In the genomic region with DNA sequence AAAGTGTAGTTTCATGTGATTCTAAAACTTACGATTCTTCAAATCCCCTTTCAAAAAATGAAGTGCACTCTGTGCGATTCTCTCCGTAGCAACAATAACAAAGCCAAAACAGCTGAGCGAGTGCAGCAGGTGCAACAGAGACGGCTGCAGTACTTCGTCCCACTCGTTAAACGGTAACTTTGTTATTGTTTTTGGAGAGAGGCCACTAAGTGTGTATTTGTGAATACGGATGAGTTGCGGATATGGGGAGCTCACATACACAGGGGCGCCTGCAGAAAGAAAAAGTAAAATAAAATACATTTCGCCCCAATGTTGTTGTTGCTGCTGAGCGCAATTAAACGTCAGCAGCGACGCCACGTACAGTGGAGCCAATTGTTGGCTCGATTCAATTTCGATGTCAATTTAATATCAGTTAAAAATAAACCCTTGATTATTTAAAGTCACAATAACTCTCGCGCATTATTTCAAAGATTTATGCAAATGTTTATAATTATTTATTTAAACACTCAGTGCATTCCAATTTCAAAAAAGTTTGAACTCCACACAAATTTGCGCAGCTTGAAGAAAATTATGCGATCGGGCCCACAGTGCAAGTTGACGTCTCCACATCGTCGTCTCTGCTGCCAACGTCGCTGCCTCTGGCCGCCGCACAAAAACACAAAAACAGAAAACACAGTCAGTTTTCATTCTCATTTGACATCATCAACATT, we compare ENCODE assay signal across 1 fruit fly cellular context.
TF ChIP-seq lines count a peak whose summit lies in the region.

No protein-coding gene starts in this region.

TF ChIP-seq in whole organism, embryonic, 481 proteins besides CTCF, POLR2A, EP300 and RAD21 (continued from another document and continues in another):
- TF ChIP-seq vvl (GFP tag; IDR thresholded peaks at IDR 0.05; lab: Robert Waterston, UW) (peak; percentile 97), nerfin-1 (tag; optimal IDR thresholded peaks at IDR 0.05; lab: Kevin White, UChicago) (peak; percentile 97), repo (GFP tag; optimal IDR thresholded peaks at IDR 0.05; lab: Kevin White, UChicago) (peak; percentile 88), Sox100B (GFP tag; optimal IDR thresholded peaks at IDR 0.05; lab: Kevin White, UChicago) (peak; percentile 99), Dfd (GFP tag; optimal IDR thresholded peaks at IDR 0.05; lab: Kevin White, UChicago) (no peak), pros (GFP tag; optimal IDR thresholded peaks at IDR 0.05; lab: Kevin White, UChicago) (peak; percentile 83), ATbp (GFP tag; optimal IDR thresholded peaks at IDR 0.05; lab: Kevin White, UChicago) (peak; percentile 98), crol (GFP tag; IDR thresholded peaks at IDR 0.05; lab: Robert Waterston, UW) (peak; percentile 63), tup (GFP tag; optimal IDR thresholded peaks at IDR 0.05; lab: Kevin White, UChicago) (peak; percentile 83), CG30431 (GFP tag; optimal IDR thresholded peaks at IDR 0.05; lab: Kevin White, UChicago) (peak; percentile 95), CG6689 (GFP tag; IDR thresholded peaks at IDR 0.05; lab: Robert Waterston, UW) (peak; percentile 97), prd (optimal IDR thresholded peaks at IDR 0.05; lab: Kevin White, UChicago) (no peak), prd (GFP tag; IDR thresholded peaks at IDR 0.05; lab: Robert Waterston, UW) (peak; percentile 96), CG8290 (GFP tag; optimal IDR thresholded peaks at IDR 0.05; lab: Kevin White, UChicago) (peak; percentile 90), CG8290 (tag; optimal IDR thresholded peaks at IDR 0.05; lab: Kevin White, UChicago) (peak; percentile 84 to 86), Hr78 (GFP tag; optimal IDR thresholded peaks at IDR 0.05; lab: Kevin White, UChicago) (peak in 1 of 2 experiments; percentile 85), CG9215 (GFP tag; IDR thresholded peaks at IDR 0.05; lab: Robert Waterston, UW) (peak; percentile 96), jing (GFP tag; optimal IDR thresholded peaks at IDR 0.05; lab: Kevin White, UChicago) (peak; percentile 95), CG43689 (GFP tag; IDR thresholded peaks at IDR 0.05; lab: Robert Waterston, UW) (peak; percentile 93), CG16815 (GFP tag; optimal IDR thresholded peaks at IDR 0.05; lab: Kevin White, UChicago) (peak; percentile 96), YL-1 (GFP tag; optimal IDR thresholded peaks at IDR 0.05; lab: Kevin White, UChicago) (peak; percentile 93), E2f1 (GFP tag; IDR thresholded peaks at IDR 0.05; lab: Robert Waterston, UW) (peak; percentile 96), CG4328 (GFP tag; optimal IDR thresholded peaks at IDR 0.05; lab: Kevin White, UChicago) (peak; percentile 99), CG15011 (GFP tag; optimal IDR thresholded peaks at IDR 0.05; lab: Kevin White, UChicago) (peak; percentile 97), CG9876 (GFP tag; optimal IDR thresholded peaks at IDR 0.05; lab: Kevin White, UChicago) (peak; percentile 88), CG11456 (GFP tag; IDR thresholded peaks at IDR 0.05; lab: Robert Waterston, UW) (peak; percentile 96), sens (GFP tag; lab: Kevin White, UChicago) (peak; percentile 99), CG3065 (GFP tag; optimal IDR thresholded peaks at IDR 0.05; lab: Kevin White, UChicago) (peak; percentile 87), CG2712 (tag; optimal IDR thresholded peaks at IDR 0.05; lab: Kevin White, UChicago) (peak; percentile 97), CG17359 (tag; optimal IDR thresholded peaks at IDR 0.05; lab: Kevin White, UChicago) (peak; percentile 98), CG17361 (GFP tag; IDR thresholded peaks at IDR 0.05; lab: Robert Waterston, UW) (peak; percentile 97), scrt (GFP tag; optimal IDR thresholded peaks at IDR 0.05; lab: Kevin White, UChicago) (peak; percentile 95), CG8944 (GFP tag; optimal IDR thresholded peaks at IDR 0.05; lab: Kevin White, UChicago) (peak; percentile 92), so (GFP tag; IDR thresholded peaks at IDR 0.05; lab: Robert Waterston, UW) (peak; percentile 97), ac (GFP tag; optimal IDR thresholded peaks at IDR 0.05; lab: Kevin White, UChicago) (peak; percentile 91), bab2 (GFP tag; optimal IDR thresholded peaks at IDR 0.05; lab: Kevin White, UChicago) (peak; percentile 95), D (optimal IDR thresholded peaks at IDR 0.05; lab: Kevin White, UChicago) (no peak), D (GFP tag; optimal IDR thresholded peaks at IDR 0.05; lab: Kevin White, UChicago) (peak; percentile 98), Sry-β (GFP tag; optimal IDR thresholded peaks at IDR 0.05; lab: Kevin White, UChicago) (peak; percentile 62), gro (GFP tag; optimal IDR thresholded peaks at IDR 0.05; lab: Kevin White, UChicago) (peak; percentile 95), CG4820 (GFP tag; optimal IDR thresholded peaks at IDR 0.05; lab: Kevin White, UChicago) (peak; percentile 96), Fer3 (tag; optimal IDR thresholded peaks at IDR 0.05; lab: Kevin White, UChicago) (peak; percentile 98), Xrp1 (GFP tag; IDR thresholded peaks at IDR 0.05; lab: Robert Waterston, UW) (peak; percentile 96), CG2889 (GFP tag; IDR thresholded peaks at IDR 0.05; lab: Robert Waterston, UW) (peak; percentile 92), CG33557 (GFP tag; optimal IDR thresholded peaks at IDR 0.05; lab: Kevin White, UChicago) (peak; percentile 95), CG12391 (tag; optimal IDR thresholded peaks at IDR 0.05; lab: Kevin White, UChicago) (peak; percentile 98), Lpt (GFP tag; optimal IDR thresholded peaks at IDR 0.05; lab: Kevin White, UChicago) (no peak), Usf (GFP tag; optimal IDR thresholded peaks at IDR 0.05; lab: Kevin White, UChicago) (peak; percentile 87), CHES-1-like (GFP tag; optimal IDR thresholded peaks at IDR 0.05; lab: Kevin White, UChicago) (peak; percentile 93), Ptx1 (GFP tag; IDR thresholded peaks at IDR 0.05; lab: Robert Waterston, UW) (peak; percentile 97), chif (GFP tag; optimal IDR thresholded peaks at IDR 0.05; lab: Kevin White, UChicago) (peak; percentile 93 to 96), Dref (GFP tag; IDR thresholded peaks at IDR 0.05; lab: Robert Waterston, UW) (0 out of 2 replicates have a peak, but pooled peaks have one; percentile 31), CG1233 (GFP tag; optimal IDR thresholded peaks at IDR 0.05; lab: Kevin White, UChicago) (peak; percentile 97), CG14965 (GFP tag; optimal IDR thresholded peaks at IDR 0.05; lab: Kevin White, UChicago; ENCODE audit: borderline replicate concordance) (peak; percentile 59), nerfin-2 (GFP tag; IDR thresholded peaks at IDR 0.05; lab: Robert Waterston, UW; ENCODE audit: partially characterized antibody) (no peak), CG18262 (tag; optimal IDR thresholded peaks at IDR 0.05; lab: Kevin White, UChicago) (peak; percentile 96), row (GFP tag; IDR thresholded peaks at IDR 0.05; lab: Robert Waterston, UW) (peak; percentile 97), bbx (GFP tag; IDR thresholded peaks at IDR 0.05; lab: Robert Waterston, UW; ENCODE audit: partially characterized antibody) (peak; percentile 56; the same call in 1 of the 2 replicates), HmgZ (tag; optimal IDR thresholded peaks at IDR 0.05; lab: Kevin White, UChicago) (peak; percentile 99), B-H1 (GFP tag; IDR thresholded peaks at IDR 0.05; lab: Robert Waterston, UW) (peak; percentile 94), ind (GFP tag; optimal IDR thresholded peaks at IDR 0.05; lab: Kevin White, UChicago) (peak; percentile 97), inv (GFP tag; IDR thresholded peaks at IDR 0.05; lab: Robert Waterston, UW; ENCODE audit: partially characterized antibody) (0 out of 2 replicates have a peak, but pooled peaks have one; percentile 20), H15 (GFP tag; IDR thresholded peaks at IDR 0.05; lab: Robert Waterston, UW) (peak; percentile 95), CG14050 (GFP tag; IDR thresholded peaks at IDR 0.05; lab: Robert Waterston, UW) (peak; percentile 94), CG31224 (GFP tag; IDR thresholded peaks at IDR 0.05; lab: Robert Waterston, UW) (peak; percentile 92), CG7745 (tag; optimal IDR thresholded peaks at IDR 0.05; lab: Kevin White, UChicago) (peak; percentile 5), jigr1 (GFP tag; IDR thresholded peaks at IDR 0.05; lab: Robert Waterston, UW) (peak; percentile 93), slou (GFP tag; optimal IDR thresholded peaks at IDR 0.05; lab: Kevin White, UChicago) (peak; percentile 95), Atf3 (GFP tag; optimal IDR thresholded peaks at IDR 0.05; lab: Kevin White, UChicago) (peak; percentile 91), Adf1 (GFP tag; IDR thresholded peaks at IDR 0.05; lab: Robert Waterston, UW) (peak; percentile 97), CoRest (tag; optimal IDR thresholded peaks at IDR 0.05; lab: Kevin White, UChicago) (peak; percentile 99), Eip74EF (GFP tag; optimal IDR thresholded peaks at IDR 0.05; lab: Kevin White, UChicago) (peak in 1 of 2 experiments; percentile 97), CG5245 (GFP tag; optimal IDR thresholded peaks at IDR 0.05; lab: Kevin White, UChicago) (peak; percentile 94), dan (GFP tag; IDR thresholded peaks at IDR 0.05; lab: Robert Waterston, UW) (no peak; the same call in none of the 2 replicates), Sox102F (GFP tag; optimal IDR thresholded peaks at IDR 0.05; lab: Kevin White, UChicago) (peak; percentile 98), E2f2 (GFP tag; IDR thresholded peaks at IDR 0.05; lab: Robert Waterston, UW) (peak; percentile 82), rib (GFP tag; IDR thresholded peaks at IDR 0.05; lab: Robert Waterston, UW) (peak; percentile 97), CG33213 (GFP tag; optimal IDR thresholded peaks at IDR 0.05; lab: Kevin White, UChicago) (peak; percentile 91), Asciz (GFP tag; optimal IDR thresholded peaks at IDR 0.05; lab: Kevin White, UChicago) (peak; percentile 98), cato (GFP tag; optimal IDR thresholded peaks at IDR 0.05; lab: Kevin White, UChicago; ENCODE audit: borderline replicate concordance) (peak; percentile 97), lbe (GFP tag; optimal IDR thresholded peaks at IDR 0.05; lab: Kevin White, UChicago) (peak; percentile 92), CG17186 (GFP tag; optimal IDR thresholded peaks at IDR 0.05; lab: Kevin White, UChicago) (peak; percentile 86), Awh (GFP tag; IDR thresholded peaks at IDR 0.05; lab: Robert Waterston, UW) (peak; percentile 94), CG4282 (GFP tag; optimal IDR thresholded peaks at IDR 0.05; lab: Kevin White, UChicago) (peak; percentile 90), bcd (GFP tag; optimal IDR thresholded peaks at IDR 0.05; lab: Kevin White, UChicago) (peak; percentile 99), unc-4 (GFP tag; IDR thresholded peaks at IDR 0.05; lab: Robert Waterston, UW; ENCODE audit: partially characterized antibody) (no peak), onecut (GFP tag; IDR thresholded peaks at IDR 0.05; lab: Robert Waterston, UW) (peak; percentile 92), exex (tag; optimal IDR thresholded peaks at IDR 0.05; lab: Kevin White, UChicago) (peak; percentile 92), al (GFP tag; IDR thresholded peaks at IDR 0.05; lab: Robert Waterston, UW) (peak; percentile 96), Ravus (GFP tag; IDR thresholded peaks at IDR 0.05; lab: Robert Waterston, UW) (peak; percentile 92), CG31388 (GFP tag; optimal IDR thresholded peaks at IDR 0.05; lab: Kevin White, UChicago) (peak; percentile 87), Rx (GFP tag; IDR thresholded peaks at IDR 0.05; lab: Robert Waterston, UW) (peak; percentile 93), CG10147 (GFP tag; optimal IDR thresholded peaks at IDR 0.05; lab: Kevin White, UChicago) (peak; percentile 96), otp (GFP tag; IDR thresholded peaks at IDR 0.05; lab: Robert Waterston, UW) (peak; percentile 86; the same call in 2 of the 3 replicates), Dll (GFP tag; IDR thresholded peaks at IDR 0.05; lab: Robert Waterston, UW; ENCODE audit: partially characterized antibody) (0 out of 4 replicates have a peak, but pooled peaks have one; percentile 45), Jarid2 (GFP tag; optimal IDR thresholded peaks at IDR 0.05; lab: Kevin White, UChicago) (peak; percentile 88), sqz (GFP tag; optimal IDR thresholded peaks at IDR 0.05; lab: Kevin White, UChicago) (peak; percentile 94), B-H2 (GFP tag; optimal IDR thresholded peaks at IDR 0.05; lab: Kevin White, UChicago) (peak; percentile 98), odd (GFP tag; optimal IDR thresholded peaks at IDR 0.05; lab: Kevin White, UChicago) (peak; percentile 97), insv (GFP tag; optimal IDR thresholded peaks at IDR 0.05; lab: Kevin White, UChicago) (peak; percentile 39 to 83), Taf1 (GFP tag; IDR thresholded peaks at IDR 0.05; lab: Robert Waterston, UW) (peak; percentile 94), CG7372 (GFP tag; IDR thresholded peaks at IDR 0.05; lab: Robert Waterston, UW) (peak; percentile 95), wor (GFP tag; IDR thresholded peaks at IDR 0.05; lab: Robert Waterston, UW) (peak; percentile 95), CG11723 (GFP tag; optimal IDR thresholded peaks at IDR 0.05; lab: Kevin White, UChicago) (peak; percentile 98), Nf-YA (GFP tag; IDR thresholded peaks at IDR 0.05; lab: Robert Waterston, UW) (peak; percentile 94), hbn (GFP tag; IDR thresholded peaks at IDR 0.05; lab: Robert Waterston, UW; ENCODE audit: partially characterized antibody) (no peak), zen (tag; optimal IDR thresholded peaks at IDR 0.05; lab: Kevin White, UChicago) (peak; percentile 90), CG2678 (tag; optimal IDR thresholded peaks at IDR 0.05; lab: Kevin White, UChicago) (peak; percentile 99), CG2120 (GFP tag; optimal IDR thresholded peaks at IDR 0.05; lab: Kevin White, UChicago) (peak; percentile 99), sc (optimal IDR thresholded peaks at IDR 0.05; lab: Kevin White, UChicago) (no peak), sc (GFP tag; optimal IDR thresholded peaks at IDR 0.05; lab: Kevin White, UChicago) (peak; percentile 95), seq (GFP tag; IDR thresholded peaks at IDR 0.05; lab: Robert Waterston, UW) (peak; percentile 98), CG32532 (GFP tag; IDR thresholded peaks at IDR 0.05; lab: Robert Waterston, UW) (peak; percentile 96), CG7839 (tag; optimal IDR thresholded peaks at IDR 0.05; lab: Kevin White, UChicago) (peak; percentile 99), CG30403 (GFP tag; optimal IDR thresholded peaks at IDR 0.05; lab: Kevin White, UChicago) (peak; percentile 98), HLH3B (GFP tag; IDR thresholded peaks at IDR 0.05; lab: Robert Waterston, UW) (peak; percentile 96), ase (GFP tag; IDR thresholded peaks at IDR 0.05; lab: Robert Waterston, UW) (peak; percentile 93), croc (GFP tag; conservative IDR thresholded peaks at IDR 0.05; lab: Robert Waterston, UW) (peak; percentile 96), CG14860 (GFP tag; IDR thresholded peaks at IDR 0.05; lab: Robert Waterston, UW; ENCODE audit: partially characterized antibody) (0 out of 3 replicates have a peak, but pooled peaks have one; percentile 24), dmrt11E (tag; optimal IDR thresholded peaks at IDR 0.05; lab: Kevin White, UChicago) (peak; percentile 94)
